Worm (Caenorhabditis elegans): ENCODE measurements around the gene fbxc-42.

ce11 chrII:979135-979534 is 12.3 kb upstream of the fbxc-42 start, which contains the start of the genes fbxc-17 and fbxc-15:
- TF ChIP-seq snpc-4 (tag; optimal IDR thresholded peaks at IDR 0.05) (no peak), nhr-237 (tag; optimal IDR thresholded peaks at IDR 0.05) (no peak), ets-5 (GFP tag; IDR thresholded peaks at IDR 0.05) (no peak), fos-1 (tag; optimal IDR thresholded peaks at IDR 0.05) (no peak), blmp-1 (tag; optimal IDR thresholded peaks at IDR 0.05) (no peak), mdl-1 (tag; optimal IDR thresholded peaks at IDR 0.05) (no peak), F16B12.6 (tag; optimal IDR thresholded peaks at IDR 0.05) (no peak)
